Fruit fly (Drosophila melanogaster) whole organism, embryonic: ENCODE measurements around the gene BuGZ.

Experiments
- Asciz ChIP-seq: fragments of 200-800 bp; sonication (Bioruptor generic); optimal IDR thresholded peaks from 2 replicates; lab custom pipeline; 2017; ENCODE audit warnings: missing biosample characterization, mild to moderate bottlenecking, missing genetic modification characterization, missing genetic modification reagents
- CG11085 ChIP-seq: fragments of 200-800 bp; sonication (Bioruptor generic); IDR thresholded peaks from 2 replicates; pipeline ENCODE4 v1.3.6; 2022; ENCODE audit warnings: missing biosample characterization, missing genetic modification characterization
- CG13296 ChIP-seq: fragments of 200-800 bp; sonication (Bioruptor generic); optimal IDR thresholded peaks from 3 replicates; lab custom pipeline; 2018; ENCODE audit warnings: missing biosample characterization, mild to moderate bottlenecking, missing genetic modification characterization
- CG13775 ChIP-seq: fragments of 200-800 bp; sonication (Bioruptor generic); optimal IDR thresholded peaks from 3 replicates; lab custom pipeline; 2017; ENCODE audit warnings: missing biosample characterization, mild to moderate bottlenecking, missing genetic modification characterization
- CG14050 ChIP-seq: fragments of 200-800 bp; sonication (Bioruptor generic); IDR thresholded peaks from 3 replicates; pipeline ENCODE4 v1.3.6; 2022; ENCODE audit warnings: missing biosample characterization, missing genetic modification characterization
- CG14441 ChIP-seq: fragments of 200-800 bp; sonication (Bioruptor generic); IDR thresholded peaks from 2 replicates; pipeline ENCODE4 v1.3.6; 2022; ENCODE audit warnings: missing biosample characterization, missing genetic modification characterization
- CG14667 ChIP-seq: fragments of 200-800 bp; sonication (Bioruptor generic); IDR thresholded peaks from 2 replicates; pipeline ENCODE4 v1.3.6; 2022; ENCODE audit warnings: missing biosample characterization, missing genetic modification characterization
- CG14860 ChIP-seq: fragments of 200-800 bp; sonication (Bioruptor generic); IDR thresholded peaks from 3 replicates; pipeline ENCODE4 v1.3.6; 2022; ENCODE audit warnings: missing biosample characterization, missing genetic modification characterization; ENCODE audit not compliant: partially characterized antibody
- CG17568 ChIP-seq: fragments of 200-800 bp; sonication (Bioruptor generic); optimal IDR thresholded peaks from 2 replicates; lab custom pipeline; 2018; ENCODE audit warnings: missing biosample characterization, mild to moderate bottlenecking, missing genetic modification characterization, moderate library complexity
- CG17612 ChIP-seq: fragments of 200-800 bp; sonication (Bioruptor generic); IDR thresholded peaks from 2 replicates; pipeline ENCODE4 v1.3.6; 2022; ENCODE audit warnings: missing biosample characterization, missing genetic modification characterization
- CG18262 ChIP-seq: fragments of 200-800 bp; optimal IDR thresholded peaks from 3 replicates; lab custom pipeline; 2019; ENCODE audit warnings: missing biosample characterization, mild to moderate bottlenecking, missing genetic modification characterization, moderate library complexity
- CG1832 ChIP-seq: fragments of 200-800 bp; sonication (Bioruptor generic); optimal IDR thresholded peaks from 2 replicates; lab custom pipeline; 2017; ENCODE audit warnings: missing biosample characterization, mild to moderate bottlenecking, missing genetic modification characterization, inconsistent platforms
- CG2120 ChIP-seq: fragments of 200-800 bp; sonication (Bioruptor generic); optimal IDR thresholded peaks from 3 replicates; lab custom pipeline; 2016; ENCODE audit warnings: missing biosample characterization, missing genetic modification characterization
- CG3407 ChIP-seq: fragments of 200-800 bp; sonication (Bioruptor generic); optimal IDR thresholded peaks from 2 replicates; lab custom pipeline; 2018; ENCODE audit warnings: missing biosample characterization, mild to moderate bottlenecking, missing genetic modification characterization
- CG42726 ChIP-seq: fragments of 200-800 bp; sonication (Bioruptor generic); IDR thresholded peaks from 2 replicates; pipeline ENCODE4 v1.3.6; 2022; ENCODE audit warnings: missing biosample characterization, missing genetic modification characterization; ENCODE audit not compliant: partially characterized antibody
- CG4282 ChIP-seq: fragments of 200-800 bp; sonication (Bioruptor generic); optimal IDR thresholded peaks from 2 replicates; lab custom pipeline; 2016; ENCODE audit warnings: missing biosample characterization, missing genetic modification characterization
- CG43689 ChIP-seq: fragments of 200-800 bp; sonication (Bioruptor generic); IDR thresholded peaks from 2 replicates; pipeline ENCODE4 v1.3.6; 2022; ENCODE audit warnings: missing biosample characterization, missing genetic modification characterization
- CG6272 ChIP-seq: fragments of 200-800 bp; sonication (Bioruptor generic); IDR thresholded peaks from 2 replicates; pipeline ENCODE4 v1.3.6; 2022; ENCODE audit warnings: missing biosample characterization, missing genetic modification characterization
- CG7372 ChIP-seq: fragments of 200-800 bp; sonication (Bioruptor generic); IDR thresholded peaks from 2 replicates; pipeline ENCODE4 v1.3.6; 2022; ENCODE audit warnings: missing biosample characterization, missing genetic modification characterization
- CG9727 ChIP-seq: fragments of 200-800 bp; sonication (Bioruptor generic); optimal IDR thresholded peaks from 3 replicates; lab custom pipeline; 2017; ENCODE audit warnings: missing biosample characterization, mild to moderate bottlenecking, missing genetic modification characterization
- Camta ChIP-seq: fragments of 200-800 bp; sonication (Bioruptor generic); optimal IDR thresholded peaks from 2 replicates; lab custom pipeline; 2016; ENCODE audit warnings: missing biosample characterization, missing genetic modification characterization
- Dbx ChIP-seq: fragments of 200-800 bp; sonication (Bioruptor generic); IDR thresholded peaks from 3 replicates; pipeline ENCODE4 v1.3.6; 2022; ENCODE audit warnings: missing biosample characterization, missing genetic modification characterization
- Dp ChIP-seq: fragments of 200-800 bp; sonication (Bioruptor generic); optimal IDR thresholded peaks from 2 replicates; lab custom pipeline; 2018; ENCODE audit warnings: missing biosample characterization, mild to moderate bottlenecking, missing genetic modification characterization, moderate library complexity
- ERR ChIP-seq: fragments of 200-800 bp; sonication (Bioruptor generic); optimal IDR thresholded peaks from 2 replicates; lab custom pipeline; 2016; ENCODE audit warnings: missing biosample characterization, missing genetic modification characterization
- Lim3 ChIP-seq: fragments of 200-800 bp; sonication (Bioruptor generic); IDR thresholded peaks from 2 replicates; pipeline ENCODE4 v1.3.6; 2022; ENCODE audit warnings: missing biosample characterization, missing genetic modification characterization
- Nf-YC ChIP-seq: fragments of 200-800 bp; optimal IDR thresholded peaks from 3 replicates; lab custom pipeline; 2019; ENCODE audit warnings: missing biosample characterization, mild to moderate bottlenecking, missing genetic modification characterization, moderate library complexity
- Rfx ChIP-seq: fragments of 200-800 bp; sonication (Bioruptor generic); IDR thresholded peaks from 2 replicates; pipeline ENCODE4 v1.3.6; 2022; ENCODE audit warnings: missing biosample characterization, missing genetic modification characterization
- Six4 ChIP-seq: fragments of 200-800 bp; sonication (Bioruptor generic); optimal IDR thresholded peaks from 2 replicates; lab custom pipeline; 2016; ENCODE audit warnings: missing biosample characterization, missing genetic modification characterization
- Taf1 ChIP-seq: fragments of 200-800 bp; sonication (Bioruptor generic); IDR thresholded peaks from 2 replicates; pipeline ENCODE4 v1.3.6; 2022; ENCODE audit warnings: missing biosample characterization, missing genetic modification characterization
- ac ChIP-seq: fragments of 200-800 bp; sonication (Bioruptor generic); optimal IDR thresholded peaks from 3 replicates; lab custom pipeline; 2017; ENCODE audit warnings: missing biosample characterization, mild to moderate bottlenecking, missing genetic modification characterization
- ase ChIP-seq: fragments of 200-800 bp; sonication (Bioruptor generic); IDR thresholded peaks from 3 replicates; pipeline ENCODE4 v1.3.6; 2022; ENCODE audit warnings: missing biosample characterization, missing genetic modification characterization
- btn ChIP-seq: fragments of 200-800 bp; sonication (Bioruptor generic); optimal IDR thresholded peaks from 2 replicates; lab custom pipeline; 2016; ENCODE audit warnings: missing biosample characterization, missing genetic modification characterization
- cg ChIP-seq: fragments of 200-800 bp; sonication (Bioruptor generic); optimal IDR thresholded peaks from 3 replicates; lab custom pipeline; 2019; ENCODE audit warnings: missing biosample characterization, mild to moderate bottlenecking, missing genetic modification characterization, moderate library complexity
- ci ChIP-seq: fragments of 200-800 bp; sonication (Bioruptor generic); IDR thresholded peaks from 3 replicates; pipeline ENCODE4 v1.3.6; 2022; ENCODE audit warnings: missing biosample characterization, missing genetic modification characterization
- crol ChIP-seq: fragments of 200-800 bp; sonication (Bioruptor generic); IDR thresholded peaks from 2 replicates; pipeline ENCODE4 v1.3.6; 2022; ENCODE audit warnings: missing biosample characterization, missing genetic modification characterization
- fd3F ChIP-seq: fragments of 200-800 bp; sonication (Bioruptor generic); optimal IDR thresholded peaks from 2 replicates; lab custom pipeline; 2018; ENCODE audit warnings: missing biosample characterization, mild to moderate bottlenecking, missing genetic modification characterization, moderate library complexity
- gce ChIP-seq: fragments of 200-800 bp; sonication (Bioruptor generic); IDR thresholded peaks from 3 replicates; pipeline ENCODE4 v1.3.6; 2022; ENCODE audit warnings: missing biosample characterization, missing genetic modification characterization
- gfzf ChIP-seq: fragments of 200-800 bp; sonication (Bioruptor generic); optimal IDR thresholded peaks from 2 replicates; lab custom pipeline; 2016; ENCODE audit warnings: missing biosample characterization, mild to moderate bottlenecking, missing genetic modification characterization, moderate library complexity
- grau ChIP-seq: fragments of 200-800 bp; optimal IDR thresholded peaks from 3 replicates; lab custom pipeline; 2019; ENCODE audit warnings: missing biosample characterization, mild to moderate bottlenecking, missing genetic modification characterization, moderate library complexity
- hb ChIP-seq: fragments of 200-800 bp; sonication (Bioruptor generic); IDR thresholded peaks from 3 replicates; pipeline ENCODE4 v1.3.6; 2022; ENCODE audit warnings: missing biosample characterization, missing genetic modification characterization; ENCODE audit not compliant: partially characterized antibody
- her ChIP-seq: fragments of 200-800 bp; sonication (Bioruptor generic); optimal IDR thresholded peaks from 2 replicates; lab custom pipeline; 2016; ENCODE audit warnings: missing biosample characterization, missing genetic modification characterization
- hth ChIP-seq: fragments of >200 bp; optimal IDR thresholded peaks from 2 replicates; lab custom pipeline; 2017; ENCODE audit warnings: inconsistent platforms
- ind ChIP-seq: fragments of 200-800 bp; sonication (Bioruptor generic); optimal IDR thresholded peaks from 3 replicates; lab custom pipeline; 2016; ENCODE audit warnings: missing biosample characterization, missing genetic modification characterization
- kay ChIP-seq: fragments of 200-800 bp; sonication (Bioruptor generic); optimal IDR thresholded peaks from 2 replicates; lab custom pipeline; 2016; ENCODE audit warnings: missing biosample characterization, missing genetic modification characterization
- maf-S ChIP-seq: fragments of 200-800 bp; sonication (Bioruptor generic); optimal IDR thresholded peaks from 2 replicates; lab custom pipeline; 2016; ENCODE audit warnings: missing biosample characterization, missing genetic modification characterization
- mirr ChIP-seq: fragments of 200-800 bp; sonication (Bioruptor generic); optimal IDR thresholded peaks from 3 replicates; lab custom pipeline; 2018; ENCODE audit warnings: missing biosample characterization, mild to moderate bottlenecking, missing genetic modification characterization
- sens ChIP-seq: fragments of 200-800 bp; sonication (Bioruptor generic); peaks from one replicate; lab custom pipeline; 2016; ENCODE audit warnings: missing biosample characterization, missing genetic modification characterization
- slbo ChIP-seq: fragments of 200-800 bp; sonication (Bioruptor generic); IDR thresholded peaks from 2 replicates; pipeline ENCODE4 v1.3.6; 2022; ENCODE audit warnings: missing biosample characterization, missing genetic modification characterization
- slou ChIP-seq: fragments of 200-800 bp; sonication (Bioruptor generic); optimal IDR thresholded peaks from 3 replicates; lab custom pipeline; 2016; ENCODE audit warnings: missing biosample characterization, missing genetic modification characterization
- sug ChIP-seq: fragments of 200-800 bp; optimal IDR thresholded peaks from 2 replicates; lab custom pipeline; 2019; ENCODE audit warnings: missing biosample characterization, mild to moderate bottlenecking, missing genetic modification characterization, moderate library complexity
- tgo ChIP-seq: fragments of 200-800 bp; sonication (Bioruptor generic); IDR thresholded peaks from 3 replicates; pipeline ENCODE4 v1.3.6; 2022; ENCODE audit warnings: missing biosample characterization, missing genetic modification characterization
- trh ChIP-seq: fragments of 200-800 bp; sonication (Bioruptor generic); optimal IDR thresholded peaks from 2 replicates; lab custom pipeline; 2016; ENCODE audit warnings: missing biosample characterization, missing genetic modification characterization
- unpg ChIP-seq: fragments of 200-800 bp; sonication (Bioruptor generic); optimal IDR thresholded peaks from 3 replicates; lab custom pipeline; 2018; ENCODE audit warnings: missing biosample characterization, mild to moderate bottlenecking, missing genetic modification characterization, moderate library complexity

Gene BuGZ

dm6 chr2L:16761891-16762290, 18.7 kb downstream of the BuGZ start:
- TF ChIP-seq tgo = no peak
- no peak for TF ChIP-seq cg (GFP tag; lab: Kevin White, UChicago)
- TF ChIP-seq gfzf (GFP tag; lab: Kevin White, UChicago) = no peak
- TF ChIP-seq hb (GFP tag; lab: Robert Waterston, UW) = no peak
- TF ChIP-seq Lim3 = no peak
- TF ChIP-seq CG6272 (GFP tag; lab: Robert Waterston, UW) = no peak
- TF ChIP-seq sug = peak; percentile 11
- TF ChIP-seq slou (GFP tag; lab: Kevin White, UChicago) = no peak
- TF ChIP-seq kay (GFP tag; lab: Kevin White, UChicago) = no peak
- TF ChIP-seq CG13296 (GFP tag; lab: Kevin White, UChicago) = no peak
- no peak for TF ChIP-seq Nf-YC (tag; lab: Kevin White, UChicago)
- no peak for TF ChIP-seq maf-S
- no peak for TF ChIP-seq crol
- no peak for TF ChIP-seq ac (GFP tag; lab: Kevin White, UChicago)
- no peak for TF ChIP-seq CG42726 (GFP tag; lab: Robert Waterston, UW)
- no peak for TF ChIP-seq CG1832 (GFP tag; lab: Kevin White, UChicago)
- no peak for TF ChIP-seq fd3F
- no peak for TF ChIP-seq Dp (GFP tag; lab: Kevin White, UChicago)
- TF ChIP-seq grau (tag; lab: Kevin White, UChicago) = no peak
- no peak for TF ChIP-seq CG14860 (GFP tag; lab: Robert Waterston, UW)
- TF ChIP-seq slbo (GFP tag; lab: Robert Waterston, UW) = peak; percentile 35; the same call in 1 of the 2 replicates
- no peak for TF ChIP-seq CG7372 (GFP tag; lab: Robert Waterston, UW)
- no peak for TF ChIP-seq CG14441 (GFP tag; lab: Robert Waterston, UW)
- no peak for TF ChIP-seq mirr (GFP tag; lab: Kevin White, UChicago)
- no peak for TF ChIP-seq CG9727 (GFP tag; lab: Kevin White, UChicago)
- TF ChIP-seq CG2120 (GFP tag; lab: Kevin White, UChicago) = peak; percentile 10
- TF ChIP-seq CG14050 (GFP tag; lab: Robert Waterston, UW) = no peak
- no peak for TF ChIP-seq Six4 (GFP tag; lab: Kevin White, UChicago)
- TF ChIP-seq CG11085 (GFP tag; lab: Robert Waterston, UW) = no peak
- TF ChIP-seq CG17568 (GFP tag; lab: Kevin White, UChicago) = no peak
- TF ChIP-seq Camta = no peak
- no peak for TF ChIP-seq ase (GFP tag; lab: Robert Waterston, UW)
- TF ChIP-seq CG17612 = no peak
- peak; percentile 65 for TF ChIP-seq sens (GFP tag; lab: Kevin White, UChicago)
- TF ChIP-seq CG13775 (GFP tag; lab: Kevin White, UChicago) = no peak
- no peak for TF ChIP-seq btn (GFP tag; lab: Kevin White, UChicago)
- no peak for TF ChIP-seq hth (lab: Kevin White, UChicago)
- TF ChIP-seq Rfx (GFP tag; lab: Robert Waterston, UW) = peak; percentile 23; the same call in 1 of the 2 replicates
- TF ChIP-seq gce (GFP tag; lab: Robert Waterston, UW) = 0 out of 3 replicates have a peak, but pooled peaks have one; percentile 27
- no peak for TF ChIP-seq Asciz (GFP tag; lab: Kevin White, UChicago)
- TF ChIP-seq ci (GFP tag; lab: Robert Waterston, UW) = 0 out of 3 replicates have a peak, but pooled peaks have one; percentile 37
- TF ChIP-seq her (GFP tag; lab: Kevin White, UChicago) = no peak
- no peak for TF ChIP-seq CG4282 (GFP tag; lab: Kevin White, UChicago)
- peak; percentile 11 for TF ChIP-seq unpg (GFP tag; lab: Kevin White, UChicago)
- TF ChIP-seq CG3407 (GFP tag; lab: Kevin White, UChicago) = no peak
- no peak for TF ChIP-seq ERR (GFP tag; lab: Kevin White, UChicago)
- TF ChIP-seq CG18262 (tag; lab: Kevin White, UChicago) = no peak
- no peak for TF ChIP-seq trh (GFP tag; lab: Kevin White, UChicago)
- no peak for TF ChIP-seq CG14667 (GFP tag; lab: Robert Waterston, UW)
- TF ChIP-seq Taf1 = 0 out of 2 replicates have a peak, but pooled peaks have one; percentile 7
- no peak for TF ChIP-seq Dbx
- TF ChIP-seq ind (GFP tag; lab: Kevin White, UChicago) = no peak
- no peak for TF ChIP-seq CG43689 (GFP tag; lab: Robert Waterston, UW)
